Worm (Caenorhabditis elegans) whole organism, early embryonic: ENCODE results near the gene ZK666.4.

Experiments
- B0310.2 ChIP-seq: sonication (generic microtip); optimal IDR thresholded peaks from 2 replicates; lab custom pipeline; 2016; ENCODE audit warnings: mild to moderate bottlenecking, missing genetic modification characterization, missing compliant biosample characterization
- F13C5.2 ChIP-seq: sonication (generic microtip); optimal IDR thresholded peaks from 2 replicates; lab custom pipeline; 2017; ENCODE audit warnings: mild to moderate bottlenecking, missing genetic modification characterization, inconsistent platforms, missing compliant biosample characterization
- aly-1 ChIP-seq: sonication (generic microtip); optimal IDR thresholded peaks from 2 replicates; lab custom pipeline; 2016; ENCODE audit warnings: missing genetic modification characterization, missing compliant biosample characterization
- ama-1 ChIP-seq: fragments of 150-350 bp; optimal IDR thresholded peaks from 2 replicates; lab custom pipeline; 2014
- ceh-13 ChIP-seq: fragments of 200-800 bp; sonication (Bioruptor generic); optimal IDR thresholded peaks from 2 replicates; lab custom pipeline; 2018; ENCODE audit warnings: mild to moderate bottlenecking, missing genetic modification characterization, missing compliant biosample characterization
- ceh-36 ChIP-seq: sonication (generic microtip); optimal IDR thresholded peaks from 2 replicates; lab custom pipeline; 2016; ENCODE audit warnings: missing genetic modification characterization, inconsistent platforms, missing compliant biosample characterization
- ets-7 ChIP-seq: sonication (generic microtip); optimal IDR thresholded peaks from 2 replicates; lab custom pipeline; 2016; ENCODE audit warnings: missing genotype, missing genetic modification characterization, missing compliant biosample characterization
- flt-1 ChIP-seq: fragments of 200-800 bp; sonication (Bioruptor generic); IDR thresholded peaks from 2 replicates; pipeline ENCODE4 v1.3.6; 2022; ENCODE audit warnings: missing genetic modification characterization, missing compliant biosample characterization
- hmbx-1 ChIP-seq: sonication (generic microtip); optimal IDR thresholded peaks from 2 replicates; lab custom pipeline; 2016; ENCODE audit warnings: mild to moderate bottlenecking, missing genetic modification characterization, missing compliant biosample characterization
- hmg-4 ChIP-seq: fragments of 200-800 bp; sonication (Bioruptor generic); optimal IDR thresholded peaks from 2 replicates; lab custom pipeline; 2018; ENCODE audit warnings: mild to moderate bottlenecking, missing genetic modification characterization, missing compliant biosample characterization
- hnd-1 ChIP-seq: sonication (generic microtip); optimal IDR thresholded peaks from 2 replicates; lab custom pipeline; 2016; ENCODE audit warnings: missing genetic modification characterization, missing compliant biosample characterization
- pes-1 ChIP-seq: fragments of 200-800 bp; sonication (Bioruptor generic); IDR thresholded peaks from 2 replicates; pipeline ENCODE4 v1.3.6; 2022; ENCODE audit warnings: missing genetic modification reagents, missing genetic modification characterization, missing compliant biosample characterization
- scrt-1 ChIP-seq: fragments of 200-800 bp; sonication (Bioruptor generic); IDR thresholded peaks from 2 replicates; pipeline ENCODE4 v1.3.6; 2022; ENCODE audit warnings: missing genetic modification characterization, missing compliant biosample characterization
- sea-1 ChIP-seq: fragments of 200-800 bp; sonication (Bioruptor generic); conservative IDR thresholded peaks from 2 replicates; pipeline ENCODE4 v1.3.6; 2022; ENCODE audit warnings: missing genetic modification characterization, missing compliant biosample characterization
- tbx-11 ChIP-seq: fragments of 200-800 bp; sonication (Bioruptor generic); IDR thresholded peaks from 2 replicates; pipeline ENCODE4 v1.3.6; 2022; ENCODE audit warnings: missing genetic modification characterization, missing compliant biosample characterization
- tbx-37 ChIP-seq: fragments of 200-800 bp; sonication (Bioruptor generic); conservative IDR thresholded peaks from 2 replicates; pipeline ENCODE4 v1.3.6; 2022; ENCODE audit warnings: missing genetic modification reagents, missing genetic modification characterization, missing compliant biosample characterization
- tra-4 ChIP-seq: sonication (generic microtip); optimal IDR thresholded peaks from 2 replicates; lab custom pipeline; 2017; ENCODE audit warnings: missing genetic modification characterization, missing compliant biosample characterization

Gene ZK666.4

ce11 chrII:10507906-10508305 lies 30.8 kb downstream of the ZK666.4 start:
- TF ChIP-seq tbx-37 (GFP tag; lab: Robert Waterston, UW) (no peak), scrt-1 (GFP tag; lab: Robert Waterston, UW) (no peak), tra-4 (no peak), hmbx-1 (tag; lab: Kevin White, UChicago) (no peak), hmg-4 (GFP tag; lab: Kevin White, UChicago) (no peak), ets-7 (tag; lab: Kevin White, UChicago) (no peak), ceh-36 (tag; lab: Kevin White, UChicago) (no peak), B0310.2 (tag; lab: Kevin White, UChicago) (no peak), flt-1 (GFP tag; lab: Robert Waterston, UW) (no peak)

ce11 chrII:10509746-10510145 lies 32.7 kb downstream of the ZK666.4 start, which contains the start of gene F59B10.2:
F59B10.2 (minus strand) TSS chrII:10509846.
- TF ChIP-seq pes-1 (GFP tag; lab: Robert Waterston, UW) (no peak), ceh-36 (tag; lab: Kevin White, UChicago) (no peak), ama-1 (lab: Kevin White, UChicago) (no peak), sea-1 (GFP tag; lab: Robert Waterston, UW) (no peak), B0310.2 (tag; lab: Kevin White, UChicago) (no peak), ets-7 (tag; lab: Kevin White, UChicago) (no peak), hmg-4 (GFP tag; lab: Kevin White, UChicago) (no peak), tbx-11 (GFP tag; lab: Robert Waterston, UW) (no peak), scrt-1 (GFP tag; lab: Robert Waterston, UW) (no peak), F13C5.2 (tag; lab: Kevin White, UChicago) (no peak), hmbx-1 (tag; lab: Kevin White, UChicago) (no peak), flt-1 (GFP tag; lab: Robert Waterston, UW) (no peak), ceh-13 (GFP tag; lab: Kevin White, UChicago) (no peak), tbx-37 (GFP tag; lab: Robert Waterston, UW) (no peak), aly-1 (no peak)

- no peak for TF ChIP-seq ets-7 (tag; lab: Kevin White, UChicago)
- TF ChIP-seq tbx-37 (GFP tag; lab: Robert Waterston, UW), result no peak
- no peak for TF ChIP-seq sea-1 (GFP tag; lab: Robert Waterston, UW)
- no peak for TF ChIP-seq flt-1 (GFP tag; lab: Robert Waterston, UW)
- TF ChIP-seq ceh-36 (tag; lab: Kevin White, UChicago), result no peak
- no peak for TF ChIP-seq aly-1
- TF ChIP-seq ceh-13 (GFP tag; lab: Kevin White, UChicago), result no peak
- no peak for TF ChIP-seq hmbx-1 (tag; lab: Kevin White, UChicago)
- TF ChIP-seq hmg-4 (GFP tag; lab: Kevin White, UChicago), result no peak
- no peak for TF ChIP-seq hnd-1 (tag; lab: Kevin White, UChicago)
- no peak for TF ChIP-seq F13C5.2 (tag; lab: Kevin White, UChicago)
- no peak for TF ChIP-seq tbx-11 (GFP tag; lab: Robert Waterston, UW)
- no peak for TF ChIP-seq tra-4
- no peak for TF ChIP-seq pes-1 (GFP tag; lab: Robert Waterston, UW)
- no peak for TF ChIP-seq B0310.2 (tag; lab: Kevin White, UChicago)
- TF ChIP-seq ama-1 (lab: Kevin White, UChicago), result no peak
Measured at ce11 chrII:10510242-10510641, 33.2 kb downstream of the ZK666.4 start, which contains the start of gene F59B10.3. F59B10.3 (plus strand) TSS chrII:10510542.

ce11 chrII:10513377-10513776 lies 36.3 kb downstream of the ZK666.4 start:
- TF ChIP-seq ama-1 (lab: Kevin White, UChicago) (no peak), sea-1 (GFP tag; lab: Robert Waterston, UW) (no peak), aly-1 (no peak)

ce11 chrII:10515422-10515821 lies 38.4 kb downstream of the ZK666.4 start:
- TF ChIP-seq B0310.2 (tag; lab: Kevin White, UChicago) (no peak), ama-1 (lab: Kevin White, UChicago) (no peak), tra-4 (no peak), ceh-13 (GFP tag; lab: Kevin White, UChicago) (no peak), tbx-37 (GFP tag; lab: Robert Waterston, UW) (no peak), F13C5.2 (tag; lab: Kevin White, UChicago) (no peak), sea-1 (GFP tag; lab: Robert Waterston, UW) (no peak), hnd-1 (tag; lab: Kevin White, UChicago) (no peak), aly-1 (no peak)

- TF ChIP-seq scrt-1 (GFP tag; lab: Robert Waterston, UW) (no peak), tbx-37 (GFP tag; lab: Robert Waterston, UW) (no peak), ama-1 (lab: Kevin White, UChicago) (no peak), hmbx-1 (tag; lab: Kevin White, UChicago) (no peak), hnd-1 (tag; lab: Kevin White, UChicago) (no peak), sea-1 (GFP tag; lab: Robert Waterston, UW) (no peak), aly-1 (no peak), B0310.2 (tag; lab: Kevin White, UChicago) (no peak), hmg-4 (GFP tag; lab: Kevin White, UChicago) (no peak), ceh-13 (GFP tag; lab: Kevin White, UChicago) (no peak), F13C5.2 (tag; lab: Kevin White, UChicago) (no peak), ceh-36 (tag; lab: Kevin White, UChicago) (no peak), tra-4 (no peak), flt-1 (GFP tag; lab: Robert Waterston, UW) (no peak), tbx-11 (GFP tag; lab: Robert Waterston, UW) (no peak), ets-7 (tag; lab: Kevin White, UChicago) (no peak), pes-1 (GFP tag; lab: Robert Waterston, UW) (no peak)
Measured at ce11 chrII:10516375-10516774, 39.3 kb downstream of the ZK666.4 start.

ce11 chrII:10519017-10519416 lies 42.0 kb downstream of the ZK666.4 start, which contains the start of gene F59B10.4:
F59B10.4 (minus strand) TSS chrII:10519117.
- TF ChIP-seq F13C5.2 (tag; lab: Kevin White, UChicago) (no peak), ets-7 (tag; lab: Kevin White, UChicago) (no peak), tra-4 (no peak), tbx-11 (GFP tag; lab: Robert Waterston, UW) (no peak), pes-1 (GFP tag; lab: Robert Waterston, UW) (no peak), tbx-37 (GFP tag; lab: Robert Waterston, UW) (no peak), ceh-36 (tag; lab: Kevin White, UChicago) (no peak), ceh-13 (GFP tag; lab: Kevin White, UChicago) (no peak), hmg-4 (GFP tag; lab: Kevin White, UChicago) (no peak), hmbx-1 (tag; lab: Kevin White, UChicago) (no peak), sea-1 (GFP tag; lab: Robert Waterston, UW) (no peak), B0310.2 (tag; lab: Kevin White, UChicago) (no peak), aly-1 (no peak), flt-1 (GFP tag; lab: Robert Waterston, UW) (no peak), hnd-1 (tag; lab: Kevin White, UChicago) (no peak)
